Worm (Caenorhabditis elegans) whole organism, L4 larva: ENCODE results near the gene M110.10.

Experiments used
- F10B5.3 ChIP-seq: sonication (generic microtip); optimal IDR thresholded peaks from 2 replicates; lab custom pipeline; 2016; ENCODE audit warnings: mild to moderate bottlenecking, missing genetic modification characterization, missing compliant biosample characterization
- F26F4.8 ChIP-seq: fragments of 200-800 bp; sonication (Bioruptor generic); conservative IDR thresholded peaks from 2 replicates; pipeline ENCODE4 v1.3.6; 2022; ENCODE audit warnings: missing genetic modification characterization, missing compliant biosample characterization
- F37D6.2 ChIP-seq: sonication (generic microtip); optimal IDR thresholded peaks from 2 replicates; lab custom pipeline; 2016; ENCODE audit warnings: mild to moderate bottlenecking, missing genetic modification characterization, missing compliant biosample characterization
- F44E2.7 ChIP-seq: fragments of 200-800 bp; sonication (Bioruptor generic); IDR thresholded peaks from 2 replicates; pipeline ENCODE4 v2.1.2; 2022; ENCODE audit warnings: missing genetic modification characterization, missing compliant biosample characterization
- R02D3.7 ChIP-seq: fragments of 150-350 bp; sonication (generic microtip); optimal IDR thresholded peaks from 3 replicates; lab custom pipeline; 2014; ENCODE audit warnings: missing biosample characterization, missing genetic modification characterization
- T26A8.4 ChIP-seq: fragments of 200-800 bp; sonication (Bioruptor generic); IDR thresholded peaks from 2 replicates; pipeline ENCODE4 v1.3.6; 2022; ENCODE audit warnings: missing genetic modification characterization, missing compliant biosample characterization
- aha-1 ChIP-seq: fragments of 150-350 bp; peaks from one replicate; lab custom pipeline; 2014; ENCODE audit warnings: missing biosample characterization, missing genetic modification characterization
- ceh-44 ChIP-seq: fragments of 200-800 bp; sonication (Bioruptor generic); IDR thresholded peaks from 2 replicates; pipeline ENCODE4 v1.3.6; 2022; ENCODE audit warnings: missing genetic modification reagents, missing genetic modification characterization, missing compliant biosample characterization
- cey-2 ChIP-seq: sonication (generic microtip); optimal IDR thresholded peaks from 3 replicates; lab custom pipeline; 2017; ENCODE audit warnings: missing genetic modification characterization, mild to moderate bottlenecking, missing compliant biosample characterization, antibody characterized with exemption, borderline replicate concordance; ENCODE audit not compliant: insufficient read depth
- ctbp-1 ChIP-seq: fragments of 200-800 bp; sonication (Bioruptor generic); IDR thresholded peaks from 2 replicates; pipeline ENCODE4 v1.3.6; 2022; ENCODE audit warnings: missing genetic modification reagents, missing genetic modification characterization, missing compliant biosample characterization
- dmd-6 ChIP-seq: fragments of 200-800 bp; sonication (Bioruptor generic); IDR thresholded peaks from 2 replicates; pipeline ENCODE4 v1.3.6; 2022; ENCODE audit warnings: missing genetic modification reagents, missing genetic modification characterization, missing compliant biosample characterization
- dmd-8 ChIP-seq: fragments of 200-800 bp; sonication (Bioruptor generic); IDR thresholded peaks from 2 replicates; pipeline ENCODE4 v1.3.6; 2022; ENCODE audit warnings: missing genetic modification characterization, missing compliant biosample characterization
- dpl-1 ChIP-seq: fragments of 150-350 bp; optimal IDR thresholded peaks from 2 replicates; lab custom pipeline; 2014; ENCODE audit warnings: missing biosample characterization, missing genetic modification reagents, missing genetic modification characterization
- dve-1 ChIP-seq: sonication (generic microtip); optimal IDR thresholded peaks from 2 replicates; lab custom pipeline; 2017; ENCODE audit warnings: antibody characterized with exemption, mild to moderate bottlenecking, missing genetic modification characterization, missing compliant biosample characterization; ENCODE audit not compliant: insufficient read depth
- egl-27 ChIP-seq: sonication (generic microtip); optimal IDR thresholded peaks from 3 replicates; lab custom pipeline; 2017; ENCODE audit warnings: missing biosample characterization, missing genetic modification reagents, missing genetic modification characterization
- egl-43 ChIP-seq: fragments of 200-800 bp; sonication (Bioruptor generic); IDR thresholded peaks from 2 replicates; pipeline ENCODE4 v1.3.6; 2022; ENCODE audit warnings: missing genetic modification reagents, missing genetic modification characterization, missing compliant biosample characterization
- fkh-10 ChIP-seq: fragments of 150-350 bp; optimal IDR thresholded peaks from 2 replicates; lab custom pipeline; 2014; ENCODE audit warnings: missing biosample characterization, missing genetic modification reagents, missing genetic modification characterization
- hlh-11 ChIP-seq: fragments of 200-800 bp; sonication (Bioruptor generic); optimal IDR thresholded peaks from 2 replicates; lab custom pipeline; 2018; ENCODE audit warnings: mild to moderate bottlenecking, missing genetic modification characterization, missing compliant biosample characterization
- hlh-30 ChIP-seq: sonication (generic microtip); optimal IDR thresholded peaks from 2 replicates; lab custom pipeline; 2017; ENCODE audit warnings: antibody characterized with exemption, mild to moderate bottlenecking, missing genetic modification characterization, missing compliant biosample characterization; ENCODE audit not compliant: insufficient read depth
- hmg-1.1 ChIP-seq: fragments of 200-800 bp; sonication (Bioruptor generic); IDR thresholded peaks from 2 replicates; pipeline ENCODE4 v1.3.6; 2022; ENCODE audit warnings: missing genetic modification reagents, missing genetic modification characterization, missing compliant biosample characterization
- jun-1 ChIP-seq: fragments of 150-350 bp; optimal IDR thresholded peaks from 2 replicates; lab custom pipeline; 2014; ENCODE audit warnings: missing biosample characterization, missing genetic modification reagents, missing genetic modification characterization
- lin-1 ChIP-seq: fragments of 200-800 bp; sonication (Bioruptor generic); IDR thresholded peaks from 2 replicates; pipeline ENCODE4 v1.3.6; 2022; ENCODE audit warnings: missing genetic modification reagents, missing genetic modification characterization, missing compliant biosample characterization
- lin-13 ChIP-seq: fragments of 150-350 bp; optimal IDR thresholded peaks from 2 replicates; lab custom pipeline; 2014; ENCODE audit warnings: missing biosample characterization, missing genetic modification reagents, missing genetic modification characterization
- lin-15B ChIP-seq: fragments of 150-350 bp; sonication (generic microtip); optimal IDR thresholded peaks from 3 replicates; lab custom pipeline; 2014; ENCODE audit warnings: missing biosample characterization, missing genetic modification characterization
- lin-39 ChIP-seq: fragments of 150-350 bp; optimal IDR thresholded peaks from 2 replicates; lab custom pipeline; 2014; ENCODE audit warnings: missing biosample characterization, missing genetic modification reagents, missing genetic modification characterization
- lsy-2 ChIP-seq, 2 experiments: fragments of 150-350 bp in 1 of 2; sonication (generic microtip) in 1 of 2; optimal IDR thresholded peaks; 2 replicates each; lab custom pipeline; 2014 to 2017; ENCODE audit warnings: missing biosample characterization in 2 of 2, missing genetic modification characterization in 2 of 2
- madf-9 ChIP-seq: fragments of 200-800 bp; sonication (Bioruptor generic); conservative IDR thresholded peaks from 2 replicates; pipeline ENCODE4 v1.3.6; 2022; ENCODE audit warnings: missing genetic modification reagents, missing genetic modification characterization, missing compliant biosample characterization
- mdl-1 ChIP-seq, 2 experiments: fragments of 150-350 bp in 1 of 2; sonication (generic microtip) in 1 of 2; optimal IDR thresholded peaks; 2 replicates each; lab custom pipeline; 2014 to 2017; ENCODE audit warnings: missing biosample characterization in 2 of 2, missing genetic modification characterization in 2 of 2
- mdt-29 ChIP-seq: fragments of 200-800 bp; sonication (Bioruptor generic); IDR thresholded peaks from 2 replicates; pipeline ENCODE4 v1.3.6; 2022; ENCODE audit warnings: missing genetic modification reagents, missing genetic modification characterization, missing compliant biosample characterization
- mxl-2 ChIP-seq: fragments of 200-800 bp; sonication (Bioruptor generic); conservative IDR thresholded peaks from 2 replicates; pipeline ENCODE4 v1.3.6; 2022; ENCODE audit warnings: missing genetic modification reagents, missing genetic modification characterization, missing compliant biosample characterization
- mxl-3 ChIP-seq: fragments of 200-800 bp; sonication (Bioruptor generic); optimal IDR thresholded peaks from 2 replicates; lab custom pipeline; 2018; ENCODE audit warnings: mild to moderate bottlenecking, missing genetic modification characterization, missing compliant biosample characterization
- nhr-111 ChIP-seq: fragments of 200-800 bp; sonication (Bioruptor generic); optimal IDR thresholded peaks from 2 replicates; lab custom pipeline; 2018; ENCODE audit warnings: mild to moderate bottlenecking, missing genetic modification characterization, missing compliant biosample characterization
- nhr-25 ChIP-seq: sonication (generic microtip); optimal IDR thresholded peaks from 2 replicates; lab custom pipeline; 2017; ENCODE audit warnings: missing genetic modification characterization, mild to moderate bottlenecking, missing compliant biosample characterization, antibody characterized with exemption, moderate library complexity, borderline replicate concordance; ENCODE audit not compliant: insufficient read depth
- nhr-28 ChIP-seq: fragments of 150-350 bp; optimal IDR thresholded peaks from 2 replicates; lab custom pipeline; 2014; ENCODE audit warnings: missing biosample characterization, missing genetic modification characterization
- nhr-48 ChIP-seq: sonication (generic microtip); optimal IDR thresholded peaks from 2 replicates; lab custom pipeline; 2016; ENCODE audit warnings: mild to moderate bottlenecking, missing genetic modification characterization, missing compliant biosample characterization
- sdz-12 ChIP-seq: fragments of 200-800 bp; sonication (Bioruptor generic); optimal IDR thresholded peaks from 2 replicates; lab custom pipeline; 2018; ENCODE audit warnings: mild to moderate bottlenecking, missing genetic modification characterization, missing compliant biosample characterization
- set-16 ChIP-seq: fragments of 200-800 bp; sonication (Bioruptor generic); IDR thresholded peaks from 2 replicates; pipeline ENCODE4 v1.3.6; 2022; ENCODE audit warnings: missing genetic modification reagents, missing genetic modification characterization, missing compliant biosample characterization
- snpc-4 ChIP-seq: fragments of 150-350 bp; optimal IDR thresholded peaks from 2 replicates; lab custom pipeline; 2014; ENCODE audit warnings: missing biosample characterization, missing genetic modification characterization
- spr-1 ChIP-seq: sonication (generic microtip); optimal IDR thresholded peaks from 2 replicates; lab custom pipeline; 2016; ENCODE audit warnings: mild to moderate bottlenecking, missing genetic modification characterization, missing compliant biosample characterization
- tag-97 ChIP-seq: fragments of 200-800 bp; sonication (Bioruptor generic); IDR thresholded peaks from 2 replicates; pipeline ENCODE4 v1.3.6; 2022; ENCODE audit warnings: missing genetic modification characterization, missing compliant biosample characterization
- unc-62 ChIP-seq, 3 experiments: fragments of 150-350 bp in 1 of 3; sonication (generic microtip); optimal IDR thresholded peaks in 2 of 3; peaks in 1 of 3; 1 replicate in 1 of 3; 2 replicates in 2 of 3; lab custom pipeline; 2014 to 2017; ENCODE audit warnings: missing biosample characterization in 3 of 3, missing genetic modification characterization in 3 of 3, missing genetic modification reagents in 3 of 3, missing genotype in 1 of 3
- vab-7 ChIP-seq: fragments of 200-800 bp; sonication (Bioruptor generic); IDR thresholded peaks from 2 replicates; pipeline ENCODE4 v1.3.6; 2022; ENCODE audit warnings: missing genetic modification reagents, missing genetic modification characterization, missing compliant biosample characterization
- zip-2 ChIP-seq: fragments of 150-350 bp; optimal IDR thresholded peaks from 2 replicates; lab custom pipeline; 2014; ENCODE audit warnings: missing biosample characterization, missing genetic modification characterization

The M110.10 gene

DNA sequence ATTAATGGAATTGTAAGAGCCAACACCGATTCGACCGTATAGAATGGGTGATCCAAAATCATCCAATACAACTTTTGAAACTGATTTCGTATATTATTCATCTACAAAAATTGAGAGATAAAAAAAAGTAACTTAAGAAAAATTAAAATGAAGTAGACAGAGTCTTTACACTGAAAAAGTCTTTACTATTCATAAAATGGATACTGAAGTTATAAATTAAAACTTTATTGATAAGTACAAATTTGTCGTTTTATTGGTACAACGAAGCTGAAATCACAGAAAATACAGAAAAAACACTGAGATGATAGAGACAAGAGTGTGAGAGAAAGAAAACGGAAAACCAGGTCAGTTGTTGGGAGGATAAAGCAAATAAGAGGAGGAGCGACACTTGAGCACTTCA lies at the start of gene M110.10:
TSS of gene M110.10 (minus strand) at position 101 of the 400 bp plus-strand sequence.
- TF ChIP-seq unc-62 (GFP tag; optimal IDR thresholded peaks at IDR 0.05 in 1 of 2; lab: Kevin White, UChicago) (peak in 1 of 2 experiments; percentile 71), unc-62 (tag; optimal IDR thresholded peaks at IDR 0.05; lab: Kevin White, UChicago) (no peak), aha-1 (tag; lab: Kevin White, UChicago) (peak; percentile 6), egl-27 (tag; lab: Kevin White, UChicago) (no peak)

DNA sequence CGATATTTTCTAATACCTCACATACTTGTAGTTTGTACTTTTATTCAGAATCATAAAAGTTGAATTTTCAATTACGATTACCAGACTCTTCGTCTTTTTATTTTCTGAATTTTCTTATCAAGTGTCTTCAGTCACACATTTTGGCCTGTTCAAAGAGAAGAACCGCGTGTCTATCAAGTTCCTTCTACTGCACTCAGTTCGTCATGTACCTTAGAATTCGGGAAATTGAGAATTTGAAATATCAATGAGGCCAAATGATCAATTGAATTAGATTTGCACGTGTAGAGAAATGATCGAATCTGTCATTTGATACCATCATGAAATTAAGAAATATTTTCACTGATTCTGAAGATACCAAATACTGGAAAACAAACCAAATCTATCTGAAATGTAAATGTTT lies 49.3 kb upstream of the M110.10 start:
- TF ChIP-seq nhr-111 (no peak), mdt-29 (GFP tag; lab: Robert Waterston, UW) (no peak), egl-27 (tag; lab: Kevin White, UChicago) (no peak), nhr-48 (tag; lab: Kevin White, UChicago) (peak; percentile 85), spr-1 (tag; lab: Kevin White, UChicago) (no peak), ctbp-1 (no peak), hlh-30 (tag; lab: Kevin White, UChicago) (peak; percentile 69), zip-2 (tag; lab: Kevin White, UChicago) (no peak), jun-1 (tag; lab: Kevin White, UChicago) (no peak), dve-1 (tag; lab: Kevin White, UChicago) (peak; percentile 21), F26F4.8 (no peak), mxl-3 (GFP tag; lab: Kevin White, UChicago) (peak; percentile 75), vab-7 (GFP tag; lab: Robert Waterston, UW) (no peak), R02D3.7 (tag; lab: Kevin White, UChicago) (no peak), sdz-12 (GFP tag; lab: Kevin White, UChicago) (no peak), tag-97 (GFP tag; lab: Robert Waterston, UW) (no peak), dmd-6 (GFP tag; lab: Robert Waterston, UW) (peak; percentile 71), dmd-8 (GFP tag; lab: Robert Waterston, UW) (no peak), hlh-11 (tag; lab: Kevin White, UChicago) (peak; percentile 7), fkh-10 (GFP tag; lab: Kevin White, UChicago) (no peak), unc-62 (GFP tag; optimal IDR thresholded peaks at IDR 0.05 in 1 of 2; lab: Kevin White, UChicago) (peak in 1 of 2 experiments; percentile 67), unc-62 (tag; optimal IDR thresholded peaks at IDR 0.05; lab: Kevin White, UChicago) (no peak), snpc-4 (no peak), F10B5.3 (tag; lab: Kevin White, UChicago) (no peak), mdl-1 (tag; optimal IDR thresholded peaks at IDR 0.05; lab: Kevin White, UChicago) (peak in 1 of 2 experiments; percentile 34), set-16 (no peak), lin-15B (tag; lab: Kevin White, UChicago) (no peak), T26A8.4 (GFP tag; lab: Robert Waterston, UW) (no peak), nhr-28 (peak; percentile 65), lsy-2 (tag; optimal IDR thresholded peaks at IDR 0.05; lab: Kevin White, UChicago) (peak in 1 of 2 experiments; percentile 8), lin-39 (tag; lab: Kevin White, UChicago) (no peak), nhr-25 (peak; percentile 20), F44E2.7 (GFP tag; lab: Robert Waterston, UW) (no peak), mxl-2 (GFP tag; lab: Robert Waterston, UW) (no peak), lin-1 (GFP tag; lab: Robert Waterston, UW) (no peak), hmg-1.1 (GFP tag; lab: Robert Waterston, UW) (no peak), cey-2 (tag; lab: Kevin White, UChicago) (no peak), dpl-1 (no peak), ceh-44 (GFP tag; lab: Robert Waterston, UW) (no peak), F37D6.2 (no peak), egl-43 (no peak), lin-13 (GFP tag; lab: Kevin White, UChicago) (no peak), madf-9 (no peak)
- TF ChIP-seq, all 104 proteins: peak for 11
